Worm (Caenorhabditis elegans) whole organism, early embryonic: ENCODE data around the gene W06A7.4.

Source experiments
- ceh-36 ChIP-seq: sonication (generic microtip); optimal IDR thresholded peaks from 2 replicates; lab custom pipeline; 2016; ENCODE audit warnings: missing genetic modification characterization, inconsistent platforms, missing compliant biosample characterization
- tra-4 ChIP-seq: sonication (generic microtip); optimal IDR thresholded peaks from 2 replicates; lab custom pipeline; 2017; ENCODE audit warnings: missing genetic modification characterization, missing compliant biosample characterization

DNA sequence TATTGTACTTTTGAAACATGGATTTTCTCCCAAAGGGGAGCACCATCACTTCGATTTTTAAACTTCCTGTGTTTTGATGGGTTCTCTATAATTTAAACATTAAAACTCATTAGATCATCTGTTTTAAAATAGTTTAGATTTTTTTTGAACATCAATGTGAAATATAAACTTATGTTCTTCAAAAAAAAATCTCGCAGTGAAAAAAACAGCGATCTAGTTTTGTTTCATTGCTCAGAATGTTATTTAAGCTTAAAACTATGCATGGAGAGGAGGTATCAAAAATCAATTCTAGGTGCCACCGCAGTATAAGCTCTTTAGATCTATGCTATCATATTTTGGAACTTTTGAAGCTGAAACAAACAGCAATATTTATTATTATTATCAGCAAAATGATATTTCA is 44.0 kb downstream of the W06A7.4 start, which contains the start of gene gcy-14:
- no peak for TF ChIP-seq ceh-36 (tag; lab: Kevin White, UChicago)
- no peak for TF ChIP-seq tra-4
